Worm (Caenorhabditis elegans) whole organism, late embryonic: ENCODE data around the gene Y39E4B.13.

ENCODE experiments used
- C08G9.2 ChIP-seq: sonication (generic microtip); optimal IDR thresholded peaks from 2 replicates; lab custom pipeline; 2016; ENCODE audit warnings: mild to moderate bottlenecking, missing genetic modification characterization, moderate library complexity, missing compliant biosample characterization
- K02D7.2 ChIP-seq: sonication (generic microtip); optimal IDR thresholded peaks from 2 replicates; lab custom pipeline; 2017; ENCODE audit warnings: mild to moderate bottlenecking, missing genetic modification characterization, missing compliant biosample characterization
- K09A11.1 ChIP-seq: sonication (generic microtip); optimal IDR thresholded peaks from 2 replicates; lab custom pipeline; 2017; ENCODE audit warnings: antibody characterized with exemption, mild to moderate bottlenecking, missing genetic modification characterization, missing compliant biosample characterization; ENCODE audit not compliant: insufficient read depth
- Y22D7AL.16 ChIP-seq: sonication (generic microtip); optimal IDR thresholded peaks from 2 replicates; lab custom pipeline; 2016; ENCODE audit warnings: missing genetic modification characterization, missing compliant biosample characterization
- ama-1 ChIP-seq: fragments of 150-350 bp; optimal IDR thresholded peaks from 2 replicates; lab custom pipeline; 2014
- ceh-14 ChIP-seq: sonication (generic microtip); optimal IDR thresholded peaks from 2 replicates; lab custom pipeline; 2016; ENCODE audit warnings: missing genotype, missing genetic modification characterization, missing compliant biosample characterization
- ceh-18 ChIP-seq: sonication (generic microtip); optimal IDR thresholded peaks from 2 replicates; lab custom pipeline; 2016; ENCODE audit warnings: missing genetic modification characterization, missing compliant biosample characterization
- ceh-19 ChIP-seq: fragments of 200-800 bp; sonication (Bioruptor generic); optimal IDR thresholded peaks from 2 replicates; lab custom pipeline; 2018; ENCODE audit warnings: mild to moderate bottlenecking, missing genetic modification characterization, missing compliant biosample characterization
- ceh-22 ChIP-seq: sonication (generic microtip); optimal IDR thresholded peaks from 2 replicates; lab custom pipeline; 2017; ENCODE audit warnings: missing biosample characterization, missing genetic modification characterization
- ceh-24 ChIP-seq: sonication (generic microtip); optimal IDR thresholded peaks from 2 replicates; lab custom pipeline; 2016; ENCODE audit warnings: mild to moderate bottlenecking, missing genetic modification characterization, missing compliant biosample characterization
- ceh-30 ChIP-seq: fragments of 150-350 bp; optimal IDR thresholded peaks from 2 replicates; lab custom pipeline; 2014; ENCODE audit warnings: missing biosample characterization, missing genetic modification characterization
- ceh-31 ChIP-seq: sonication (generic microtip); optimal IDR thresholded peaks from 2 replicates; lab custom pipeline; 2016; ENCODE audit warnings: missing genetic modification characterization, missing compliant biosample characterization
- ceh-34 ChIP-seq: sonication (generic microtip); optimal IDR thresholded peaks from 2 replicates; lab custom pipeline; 2016; ENCODE audit warnings: mild to moderate bottlenecking, missing genetic modification characterization, missing compliant biosample characterization
- ceh-48 ChIP-seq: sonication (generic microtip); optimal IDR thresholded peaks from 2 replicates; lab custom pipeline; 2016; ENCODE audit warnings: missing genetic modification characterization, inconsistent platforms, missing compliant biosample characterization
- ceh-9 ChIP-seq: sonication (generic microtip); optimal IDR thresholded peaks from 2 replicates; lab custom pipeline; 2016; ENCODE audit warnings: mild to moderate bottlenecking, missing genetic modification characterization, inconsistent platforms, missing compliant biosample characterization
- dmd-4 ChIP-seq: sonication (generic microtip); optimal IDR thresholded peaks from 2 replicates; lab custom pipeline; 2016; ENCODE audit warnings: borderline replicate concordance, missing genetic modification characterization, missing compliant biosample characterization
- dve-1 ChIP-seq: sonication (generic microtip); optimal IDR thresholded peaks from 2 replicates; lab custom pipeline; 2017; ENCODE audit warnings: antibody characterized with exemption, mild to moderate bottlenecking, missing genetic modification characterization, missing compliant biosample characterization
- eyg-1 ChIP-seq: sonication (generic microtip); optimal IDR thresholded peaks from 2 replicates; lab custom pipeline; 2016; ENCODE audit warnings: missing genotype, missing genetic modification characterization, missing compliant biosample characterization
- fax-1 ChIP-seq: sonication (generic microtip); optimal IDR thresholded peaks from 2 replicates; lab custom pipeline; 2016; ENCODE audit warnings: missing genotype, missing genetic modification characterization, missing compliant biosample characterization
- fkh-10 ChIP-seq: fragments of 150-350 bp; optimal IDR thresholded peaks from 2 replicates; lab custom pipeline; 2014; ENCODE audit warnings: missing biosample characterization, missing genetic modification reagents, missing genetic modification characterization
- hlh-30 ChIP-seq: sonication (generic microtip); optimal IDR thresholded peaks from 2 replicates; lab custom pipeline; 2017; ENCODE audit warnings: antibody characterized with exemption, missing genetic modification characterization, missing compliant biosample characterization; ENCODE audit not compliant: insufficient read depth
- hlh-6 ChIP-seq: sonication (generic microtip); optimal IDR thresholded peaks from 2 replicates; lab custom pipeline; 2016; ENCODE audit warnings: missing genotype, missing genetic modification characterization, missing compliant biosample characterization
- mec-3 ChIP-seq: sonication (generic microtip); optimal IDR thresholded peaks from 2 replicates; lab custom pipeline; 2016; ENCODE audit warnings: borderline replicate concordance, missing genetic modification characterization, missing compliant biosample characterization
- nfya-1 ChIP-seq: sonication (generic microtip); optimal IDR thresholded peaks from 2 replicates; lab custom pipeline; 2017; ENCODE audit warnings: missing genetic modification characterization, mild to moderate bottlenecking, missing compliant biosample characterization, antibody characterized with exemption, moderate library complexity
- nhr-11 ChIP-seq: fragments of 150-350 bp; optimal IDR thresholded peaks from 2 replicates; lab custom pipeline; 2014; ENCODE audit warnings: missing biosample characterization, missing genetic modification characterization
- npax-4 ChIP-seq: sonication (generic microtip); optimal IDR thresholded peaks from 2 replicates; lab custom pipeline; 2016; ENCODE audit warnings: missing genetic modification characterization, missing compliant biosample characterization
- pat-9 ChIP-seq: fragments of 200-800 bp; sonication (Bioruptor generic); optimal IDR thresholded peaks from 2 replicates; lab custom pipeline; 2018; ENCODE audit warnings: mild to moderate bottlenecking, missing genetic modification characterization, moderate library complexity, missing compliant biosample characterization
- pha-2 ChIP-seq: sonication (generic microtip); optimal IDR thresholded peaks from 2 replicates; lab custom pipeline; 2017; ENCODE audit warnings: mild to moderate bottlenecking, missing genetic modification characterization, missing compliant biosample characterization
- pha-4 ChIP-seq: fragments of 150-350 bp; optimal IDR thresholded peaks from 2 replicates; lab custom pipeline; 2018; ENCODE audit warnings: missing biosample characterization, missing genetic modification reagents, missing genetic modification characterization
- pqm-1 ChIP-seq: sonication (generic microtip); optimal IDR thresholded peaks from 2 replicates; lab custom pipeline; 2016; ENCODE audit warnings: missing genetic modification characterization, missing compliant biosample characterization
- rnt-1 ChIP-seq: sonication (generic microtip); optimal IDR thresholded peaks from 2 replicates; lab custom pipeline; 2016; ENCODE audit warnings: missing genetic modification characterization, missing compliant biosample characterization
- sox-2 ChIP-seq: fragments of 200-800 bp; sonication (Bioruptor generic); IDR thresholded peaks from 2 replicates; pipeline ENCODE4 v1.3.6; 2022; ENCODE audit warnings: missing genetic modification reagents, missing genetic modification characterization, missing compliant biosample characterization
- sox-4 ChIP-seq: sonication (generic microtip); optimal IDR thresholded peaks from 2 replicates; lab custom pipeline; 2017; ENCODE audit warnings: mild to moderate bottlenecking, missing genetic modification characterization, inconsistent platforms, missing compliant biosample characterization
- tbx-2 ChIP-seq: sonication (generic microtip); optimal IDR thresholded peaks from 2 replicates; lab custom pipeline; 2016; ENCODE audit warnings: missing genetic modification characterization, missing compliant biosample characterization
- ttx-3 ChIP-seq: sonication (generic microtip); optimal IDR thresholded peaks from 2 replicates; lab custom pipeline; 2016; ENCODE audit warnings: missing genetic modification reagents, missing genetic modification characterization, missing compliant biosample characterization
- unc-3 ChIP-seq, 2 experiments: fragments of 200-800 bp in 1 of 2; sonication (Bioruptor generic) in 1 of 2; sonication (generic microtip) in 1 of 2; conservative IDR thresholded peaks in 1 of 2; optimal IDR thresholded peaks in 1 of 2; 2 replicates each; pipeline versions ENCODE4 v1.3.6 to Lab custom; 2016 to 2022; ENCODE audit warnings: missing compliant biosample characterization in 2 of 2, missing genetic modification characterization in 2 of 2, missing genetic modification reagents in 1 of 2
- unc-55 ChIP-seq: sonication (generic microtip); optimal IDR thresholded peaks from 2 replicates; lab custom pipeline; 2017; ENCODE audit warnings: missing biosample characterization, missing genetic modification reagents, missing genetic modification characterization
- unc-86 ChIP-seq: sonication (generic microtip); optimal IDR thresholded peaks from 2 replicates; lab custom pipeline; 2016; ENCODE audit warnings: missing genetic modification characterization, missing compliant biosample characterization

The Y39E4B.13 gene

DNA sequence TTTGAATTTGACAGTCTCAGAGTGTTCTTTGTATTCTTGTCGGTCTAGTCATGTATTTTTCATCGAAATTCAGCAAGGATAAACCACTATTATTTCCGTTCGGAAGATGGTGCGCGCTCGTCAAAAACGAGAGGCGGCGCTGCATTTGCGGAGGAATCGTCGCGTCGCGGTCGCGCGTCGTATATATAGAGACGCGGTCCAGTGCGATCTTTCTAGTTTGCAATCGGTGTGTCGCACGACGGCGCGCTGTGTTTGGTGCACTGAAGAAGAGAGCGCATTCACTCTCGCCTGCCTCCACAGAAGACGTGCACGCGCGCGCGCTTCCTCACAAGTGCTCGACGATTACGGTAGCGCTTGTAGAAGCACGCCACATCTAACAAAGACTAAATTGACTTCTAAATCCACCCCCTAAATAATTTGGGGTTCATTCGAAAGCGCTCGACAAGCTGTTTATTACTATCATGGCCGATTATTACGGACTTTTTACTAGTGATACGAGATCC lies 20.3 kb upstream of the Y39E4B.13 start, which contains the start of gene Y39E4B.6 (continued):
- TF ChIP-seq ceh-9 (tag; lab: Kevin White, UChicago): no peak
- TF ChIP-seq ceh-30 (tag; lab: Kevin White, UChicago): no peak
- no peak for TF ChIP-seq fax-1 (tag; lab: Kevin White, UChicago)
- TF ChIP-seq dmd-4 (tag; lab: Kevin White, UChicago): peak; percentile 81
- TF ChIP-seq pha-4 (tag; lab: Kevin White, UChicago): no peak
- no peak for TF ChIP-seq npax-4
- TF ChIP-seq unc-3 (GFP tag; conservative IDR thresholded peaks at IDR 0.05; lab: Robert Waterston, UW): peak; percentile 58; the same call in 1 of the 2 replicates
- TF ChIP-seq unc-3 (tag; optimal IDR thresholded peaks at IDR 0.05; lab: Kevin White, UChicago): peak; percentile 82
- peak; percentile 64 for TF ChIP-seq ttx-3 (tag; lab: Kevin White, UChicago)
- TF ChIP-seq K09A11.1 (tag; lab: Kevin White, UChicago): peak; percentile 64
- peak; percentile 97 for TF ChIP-seq rnt-1 (tag; lab: Kevin White, UChicago)
- peak; percentile 69 for TF ChIP-seq Y22D7AL.16 (tag; lab: Kevin White, UChicago)
- peak; percentile 94 for TF ChIP-seq unc-86 (tag; lab: Kevin White, UChicago)
- TF ChIP-seq tbx-2 (tag; lab: Kevin White, UChicago): peak; percentile 98
- TF ChIP-seq eyg-1 (tag; lab: Kevin White, UChicago): peak; percentile 76
- peak; percentile 97 for TF ChIP-seq ceh-14
- no peak for TF ChIP-seq mec-3 (tag; lab: Kevin White, UChicago)
- TF ChIP-seq ceh-24: peak; percentile 49
- peak; percentile 76 for TF ChIP-seq pha-2 (tag; lab: Kevin White, UChicago)
- TF ChIP-seq ceh-18 (tag; lab: Kevin White, UChicago): peak; percentile 99

DNA sequence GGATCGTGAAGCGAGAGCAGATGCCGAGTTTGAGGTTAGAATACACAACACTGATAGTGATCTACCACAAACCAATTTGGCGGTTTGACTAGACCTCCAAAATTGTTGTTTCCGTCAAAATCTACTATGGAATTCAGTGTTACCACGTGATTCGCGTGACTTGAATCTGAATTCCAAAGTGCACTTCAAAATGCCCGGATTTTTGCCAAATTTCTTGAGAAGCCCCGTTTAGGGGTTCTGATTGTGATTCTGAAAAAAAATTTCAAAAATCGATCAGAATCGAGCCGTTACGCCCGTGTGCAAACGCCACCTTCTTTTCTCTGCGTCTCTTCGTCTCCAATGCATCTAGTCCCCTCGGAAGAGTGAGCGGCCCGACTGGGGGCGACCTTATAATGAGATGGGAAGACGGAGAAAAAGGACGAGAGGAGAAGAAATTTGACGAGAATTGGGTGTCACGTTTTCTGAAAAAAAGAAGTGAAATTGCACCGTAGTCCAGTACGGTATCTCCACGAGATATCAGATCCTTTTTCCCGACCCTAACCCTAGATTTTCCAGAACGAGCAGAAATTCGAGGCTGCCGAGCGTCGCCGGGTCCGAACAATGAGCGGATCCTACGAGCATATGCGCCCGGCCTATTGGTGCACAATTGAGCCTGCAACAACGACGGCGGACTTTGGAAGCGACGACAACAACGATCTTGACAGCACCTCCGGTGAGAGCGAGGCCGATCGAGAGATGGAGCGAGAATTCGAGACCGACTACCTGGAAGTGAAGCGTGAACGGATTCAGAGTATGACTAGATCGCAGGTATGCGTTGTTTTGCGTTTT lies 19.3 kb upstream of the Y39E4B.13 start:
- TF ChIP-seq tbx-2 (tag; lab: Kevin White, UChicago) (peak; percentile 5), unc-55 (GFP tag; lab: Kevin White, UChicago) (no peak), ama-1 (lab: Kevin White, UChicago) (peak; percentile 13), K02D7.2 (tag; lab: Kevin White, UChicago) (peak; percentile 43), hlh-30 (tag; lab: Kevin White, UChicago) (peak; percentile 58), dve-1 (tag; lab: Kevin White, UChicago) (peak; percentile 9), ceh-31 (tag; lab: Kevin White, UChicago) (peak; percentile 11), ttx-3 (tag; lab: Kevin White, UChicago) (no peak), nfya-1 (tag; lab: Kevin White, UChicago) (peak; percentile 6), C08G9.2 (peak; percentile 13), ceh-34 (tag; lab: Kevin White, UChicago) (peak; percentile 46)

DNA sequence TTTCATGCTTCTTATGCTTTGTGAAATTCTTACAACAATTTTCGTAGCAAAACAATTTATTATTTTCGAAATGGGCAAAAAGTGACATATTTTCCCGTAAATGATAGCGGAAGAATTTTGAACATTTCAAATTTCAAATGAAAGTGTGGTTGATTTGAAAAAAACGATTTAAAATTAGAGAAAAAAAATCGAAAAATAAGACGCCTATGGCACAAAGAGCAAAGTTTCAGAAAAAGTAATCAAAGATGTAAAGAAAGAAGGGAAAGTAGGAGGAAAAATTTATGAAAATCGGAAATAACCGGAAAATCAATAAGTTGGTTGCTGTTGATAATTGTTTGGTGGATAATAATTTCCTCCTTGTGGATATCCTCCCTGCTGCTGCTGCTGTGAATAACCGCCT lies 3.5 kb upstream of the Y39E4B.13 start:
- TF ChIP-seq fkh-10 (GFP tag; lab: Kevin White, UChicago) (no peak), nhr-11 (no peak), hlh-30 (tag; lab: Kevin White, UChicago) (no peak), ceh-48 (no peak), ceh-19 (no peak), pat-9 (tag; lab: Kevin White, UChicago) (no peak), ceh-24 (no peak), pha-4 (tag; lab: Kevin White, UChicago) (no peak), eyg-1 (tag; lab: Kevin White, UChicago) (no peak), unc-86 (tag; lab: Kevin White, UChicago) (no peak), ceh-18 (tag; lab: Kevin White, UChicago) (no peak), pqm-1 (tag; lab: Kevin White, UChicago) (no peak), sox-2 (GFP tag; lab: Robert Waterston, UW) (no peak), rnt-1 (tag; lab: Kevin White, UChicago) (no peak), ceh-22 (tag; lab: Kevin White, UChicago) (no peak), npax-4 (no peak), hlh-6 (tag; lab: Kevin White, UChicago) (no peak), sox-4 (no peak)
